Worm (Caenorhabditis elegans) whole organism, early embryonic: ENCODE measurements around the gene nhr-268.

Experiments used
- F13C5.2 ChIP-seq: sonication (generic microtip); optimal IDR thresholded peaks from 2 replicates; lab custom pipeline; 2017; ENCODE audit warnings: mild to moderate bottlenecking, missing genetic modification characterization, inconsistent platforms, missing compliant biosample characterization
- ama-1 ChIP-seq: fragments of 150-350 bp; optimal IDR thresholded peaks from 2 replicates; lab custom pipeline; 2014
- ceh-36 ChIP-seq: sonication (generic microtip); optimal IDR thresholded peaks from 2 replicates; lab custom pipeline; 2016; ENCODE audit warnings: missing genetic modification characterization, inconsistent platforms, missing compliant biosample characterization
- hmbx-1 ChIP-seq: sonication (generic microtip); optimal IDR thresholded peaks from 2 replicates; lab custom pipeline; 2016; ENCODE audit warnings: mild to moderate bottlenecking, missing genetic modification characterization, missing compliant biosample characterization
- hnd-1 ChIP-seq: sonication (generic microtip); optimal IDR thresholded peaks from 2 replicates; lab custom pipeline; 2016; ENCODE audit warnings: missing genetic modification characterization, missing compliant biosample characterization
- scrt-1 ChIP-seq: fragments of 200-800 bp; sonication (Bioruptor generic); IDR thresholded peaks from 2 replicates; pipeline ENCODE4 v1.3.6; 2022; ENCODE audit warnings: missing genetic modification characterization, missing compliant biosample characterization
- sea-1 ChIP-seq: fragments of 200-800 bp; sonication (Bioruptor generic); conservative IDR thresholded peaks from 2 replicates; pipeline ENCODE4 v1.3.6; 2022; ENCODE audit warnings: missing genetic modification characterization, missing compliant biosample characterization
- tbx-11 ChIP-seq: fragments of 200-800 bp; sonication (Bioruptor generic); IDR thresholded peaks from 2 replicates; pipeline ENCODE4 v1.3.6; 2022; ENCODE audit warnings: missing genetic modification characterization, missing compliant biosample characterization

DNA sequence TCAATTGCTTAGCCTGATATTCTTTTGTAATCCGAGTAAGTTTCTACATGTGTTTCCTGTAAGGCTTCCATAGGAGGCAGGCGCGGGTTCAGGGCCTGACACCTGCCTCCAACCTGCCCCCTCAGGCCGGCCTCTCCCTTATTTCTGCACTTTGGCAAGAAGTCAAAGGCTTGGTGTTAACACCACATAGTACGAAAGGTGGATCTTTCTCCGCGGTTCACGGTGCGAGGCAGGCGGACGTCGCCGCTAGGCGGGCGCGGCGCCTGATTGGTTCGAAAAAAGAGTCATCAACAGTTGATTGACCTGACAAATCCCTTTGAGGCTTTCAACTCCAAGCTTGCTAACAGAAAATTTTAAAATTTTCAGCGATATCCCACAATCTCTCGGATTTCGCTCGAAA is 15.2 kb upstream of the nhr-268 start:
- TF ChIP-seq hnd-1 (tag; lab: Kevin White, UChicago), result no peak
- no peak for TF ChIP-seq tbx-11 (GFP tag; lab: Robert Waterston, UW)
- no peak for TF ChIP-seq sea-1
- no peak for TF ChIP-seq hmbx-1 (tag; lab: Kevin White, UChicago)
- TF ChIP-seq ama-1, result no peak
- TF ChIP-seq ceh-36, result no peak
- no peak for TF ChIP-seq scrt-1
- TF ChIP-seq F13C5.2 (tag; lab: Kevin White, UChicago), result no peak
